Worm (Caenorhabditis elegans): ENCODE data around the gene ugt-42.

DNA sequence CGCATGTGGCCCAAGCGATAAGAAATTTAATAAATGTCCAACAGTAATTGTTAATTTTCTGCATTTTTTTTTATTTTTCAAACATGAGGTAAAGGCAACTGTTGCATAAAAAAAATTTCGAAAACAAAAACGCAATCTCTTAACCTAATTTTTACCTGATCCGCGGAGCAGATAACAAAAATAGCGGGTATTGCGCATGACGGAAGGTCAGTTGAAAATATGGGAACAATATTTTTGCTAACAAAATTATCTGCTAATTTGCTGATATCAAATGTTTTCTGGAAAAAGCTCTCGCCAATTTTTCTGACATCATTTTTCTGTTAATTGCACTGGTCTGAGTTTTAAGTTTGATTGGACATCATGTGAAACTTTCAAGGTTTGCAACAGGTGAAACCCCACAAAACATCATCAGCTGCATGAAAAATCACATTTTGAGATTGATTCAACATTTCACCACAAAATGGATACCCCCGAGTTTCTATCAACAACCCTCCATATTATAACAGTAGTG is 17.4 kb downstream of the ugt-42 start, which contains the start of the genes F31F4.11 and srh-266:
- TF ChIP-seq egl-13 (tag; optimal IDR thresholded peaks at IDR 0.05) (no peak), nhr-11 (tag; optimal IDR thresholded peaks at IDR 0.05) (no peak), nhr-12 (tag; optimal IDR thresholded peaks at IDR 0.05) (no peak), nhr-77 (tag; optimal IDR thresholded peaks at IDR 0.05) (no peak), snpc-4 (tag; optimal IDR thresholded peaks at IDR 0.05) (no peak), F16B12.6 (tag; optimal IDR thresholded peaks at IDR 0.05) (no peak), egl-27 (tag; optimal IDR thresholded peaks at IDR 0.05) (no peak), vab-15 (tag; optimal IDR thresholded peaks at IDR 0.05) (no peak), rnt-1 (tag; optimal IDR thresholded peaks at IDR 0.05) (no peak), skn-1 (tag; optimal IDR thresholded peaks at IDR 0.05) (no peak), hpl-2 (GFP tag; optimal IDR thresholded peaks at IDR 0.05) (no peak), efl-1 (optimal IDR thresholded peaks at IDR 0.05) (no peak), efl-1 (GFP tag; optimal IDR thresholded peaks at IDR 0.05 in 1 of 2) (no peak), mep-1 (tag; optimal IDR thresholded peaks at IDR 0.05) (no peak), lin-39 (tag; optimal IDR thresholded peaks at IDR 0.05) (no peak)

Data from whole organism, L1 larva.